Worm (Caenorhabditis elegans): ENCODE results near the gene rps-25.

DNA sequence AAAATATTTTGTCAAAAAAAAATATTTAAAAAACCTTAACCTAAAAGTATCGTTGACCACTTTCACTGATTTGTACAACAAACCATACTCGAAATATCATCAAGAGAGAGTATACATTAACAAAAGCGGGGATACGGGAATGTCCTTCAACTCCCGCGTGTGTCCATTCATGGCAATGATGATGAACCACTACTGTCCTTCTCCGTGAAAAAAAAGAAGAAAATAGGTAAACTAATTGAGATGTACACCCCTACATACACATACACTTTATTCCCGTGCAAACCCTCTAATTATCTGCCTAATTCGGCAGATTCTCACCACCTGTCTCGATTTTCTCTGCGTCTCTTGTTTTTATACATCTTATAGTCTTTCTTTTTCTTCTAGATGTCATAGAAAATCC lies 20.8 kb downstream of the rps-25 start:
- no peak for TF ChIP-seq egl-27 (tag; optimal IDR thresholded peaks at IDR 0.05)
- TF ChIP-seq nhr-77 (tag; optimal IDR thresholded peaks at IDR 0.05), result no peak
- TF ChIP-seq nhr-10 (tag; optimal IDR thresholded peaks at IDR 0.05), result no peak
- TF ChIP-seq lsy-2 (tag; optimal IDR thresholded peaks at IDR 0.05), result no peak
- TF ChIP-seq snpc-4 (tag; optimal IDR thresholded peaks at IDR 0.05), result no peak
- no peak for TF ChIP-seq elt-1 (tag; optimal IDR thresholded peaks at IDR 0.05)
- no peak for TF ChIP-seq unc-62 (GFP tag; optimal IDR thresholded peaks at IDR 0.05)

All from whole organism, L2 larva.